Worm (Caenorhabditis elegans): ENCODE measurements around the gene srz-31.

The srz-31 gene

ce11 chrIV:14143042-14143441, 5.9 kb downstream of the srz-31 start:
- no peak for TF ChIP-seq zim-3 (tag; optimal IDR thresholded peaks at IDR 0.05)
- TF ChIP-seq K11D2.4 (GFP tag; IDR thresholded peaks at IDR 0.05) = no peak
- no peak for TF ChIP-seq nhr-90 (tag; optimal IDR thresholded peaks at IDR 0.05)
- peak; percentile 2 for TF ChIP-seq snpc-4 (GFP tag; optimal IDR thresholded peaks at IDR 0.05)
- peak in 3 of 4 experiments; percentile 26 to 29 (median 27) for TF ChIP-seq snpc-4 (tag; optimal IDR thresholded peaks at IDR 0.05)
- TF ChIP-seq B0019.2 (GFP tag; conservative IDR thresholded peaks at IDR 0.05) = no peak
- no peak for TF ChIP-seq lin-35 (GFP tag; optimal IDR thresholded peaks at IDR 0.05)
- no peak for TF ChIP-seq cebp-2 (GFP tag; IDR thresholded peaks at IDR 0.05)
- TF ChIP-seq attf-6 (GFP tag; IDR thresholded peaks at IDR 0.05) = peak; percentile 74; the same call in 1 of the 2 replicates

ce11 chrIV:14145594-14145993, 8.4 kb downstream of the srz-31 start, which contains the start of gene oac-37:
oac-37 (plus strand) TSS chrIV:14145894.
- no peak for TF ChIP-seq F57A8.1 (GFP tag; optimal IDR thresholded peaks at IDR 0.05)
- TF ChIP-seq C06A6.2 (GFP tag; conservative IDR thresholded peaks at IDR 0.05) = no peak
- TF ChIP-seq nhr-27 (tag; optimal IDR thresholded peaks at IDR 0.05) = no peak
- TF ChIP-seq hmg-1.2 (GFP tag; IDR thresholded peaks at IDR 0.05) = no peak
- no peak for TF ChIP-seq ekl-4 (GFP tag; IDR thresholded peaks at IDR 0.05)
- no peak for TF ChIP-seq akir-1 (GFP tag; optimal IDR thresholded peaks at IDR 0.05)
- TF ChIP-seq K11D2.4 (GFP tag; IDR thresholded peaks at IDR 0.05) = no peak
- TF ChIP-seq D2030.7 (GFP tag; IDR thresholded peaks at IDR 0.05) = no peak
- TF ChIP-seq lin-26 (GFP tag; IDR thresholded peaks at IDR 0.05) = no peak
- no peak for TF ChIP-seq efl-1 (GFP tag; optimal IDR thresholded peaks at IDR 0.05)

- TF ChIP-seq ztf-22 (GFP tag; optimal IDR thresholded peaks at IDR 0.05) (no peak), B0035.1 (tag; optimal IDR thresholded peaks at IDR 0.05) (no peak), rec-8 (tag; optimal IDR thresholded peaks at IDR 0.05) (no peak), B0261.1 (tag; optimal IDR thresholded peaks at IDR 0.05) (no peak), atf-7 (tag; optimal IDR thresholded peaks at IDR 0.05) (no peak)
Measured at ce11 chrIV:14153261-14153660, 16.1 kb downstream of the srz-31 start, which contains the start of gene oac-38. oac-38 (minus strand) TSS chrIV:14153361.

- TF ChIP-seq sea-2 (GFP tag; IDR thresholded peaks at IDR 0.05) = no peak
- TF ChIP-seq tbp1 (GFP tag; optimal IDR thresholded peaks at IDR 0.05) = no peak
- no peak for TF ChIP-seq lin-26 (GFP tag; IDR thresholded peaks at IDR 0.05)
- TF ChIP-seq hlh-26 (GFP tag; conservative IDR thresholded peaks at IDR 0.05) = no peak
- no peak for TF ChIP-seq attf-5 (GFP tag; optimal IDR thresholded peaks at IDR 0.05)
- no peak for TF ChIP-seq madf-10 (tag; optimal IDR thresholded peaks at IDR 0.05)
- TF ChIP-seq ama-1 (optimal IDR thresholded peaks at IDR 0.05) = no peak
- TF ChIP-seq ama-1 (GFP tag; optimal IDR thresholded peaks at IDR 0.05) = no peak
- TF ChIP-seq D2030.7 (GFP tag; IDR thresholded peaks at IDR 0.05) = no peak
- no peak for TF ChIP-seq egl-18 (GFP tag; IDR thresholded peaks at IDR 0.05)
- TF ChIP-seq aptf-3 (GFP tag; IDR thresholded peaks at IDR 0.05) = no peak
- no peak for TF ChIP-seq F57C9.4 (tag; optimal IDR thresholded peaks at IDR 0.05)
- TF ChIP-seq dpff-1 (tag; optimal IDR thresholded peaks at IDR 0.05) = no peak
- TF ChIP-seq Y67H2A.10 (GFP tag; conservative IDR thresholded peaks at IDR 0.05) = no peak
- TF ChIP-seq C06A6.2 (GFP tag; conservative IDR thresholded peaks at IDR 0.05) = no peak
- no peak for TF ChIP-seq ceh-100 (GFP tag; IDR thresholded peaks at IDR 0.05)
Measured at ce11 chrIV:14158086-14158485, 20.9 kb downstream of the srz-31 start, which contains the start of gene R05A10.8. R05A10.8 (minus strand) TSS chrIV:14158186.

All from whole organism, young adult.